Fruit fly (Drosophila melanogaster) whole organism, embryonic: ENCODE measurements around the gene CG6689.
A peak's percentile ranks its signal among the peaks of the same experiment; 100 is the strongest.

Experiments
- CG10462 ChIP-seq: fragments of 200-800 bp; sonication (Bioruptor generic); optimal IDR thresholded peaks from 2 replicates; lab custom pipeline; 2016; ENCODE audit warnings: missing biosample characterization, missing genetic modification characterization
- CG10654 ChIP-seq: fragments of 200-800 bp; sonication (Bioruptor generic); optimal IDR thresholded peaks from 2 replicates; lab custom pipeline; 2016; ENCODE audit warnings: missing biosample characterization, missing genetic modification characterization
- CG1233 ChIP-seq: fragments of 200-800 bp; sonication (Bioruptor generic); optimal IDR thresholded peaks from 4 replicates; lab custom pipeline; 2018; ENCODE audit warnings: missing biosample characterization, mild to moderate bottlenecking, missing genetic modification characterization
- CG14667 ChIP-seq: fragments of 200-800 bp; sonication (Bioruptor generic); IDR thresholded peaks from 2 replicates; pipeline ENCODE4 v1.3.6; 2022; ENCODE audit warnings: missing biosample characterization, missing genetic modification characterization
- CG14860 ChIP-seq: fragments of 200-800 bp; sonication (Bioruptor generic); IDR thresholded peaks from 3 replicates; pipeline ENCODE4 v1.3.6; 2022; ENCODE audit warnings: missing biosample characterization, missing genetic modification characterization; ENCODE audit not compliant: partially characterized antibody
- CG17829 ChIP-seq: fragments of 200-800 bp; optimal IDR thresholded peaks from 2 replicates; lab custom pipeline; 2019; ENCODE audit warnings: missing biosample characterization, mild to moderate bottlenecking, missing genetic modification characterization, moderate library complexity
- CG34224 ChIP-seq: fragments of 200-800 bp; sonication (Bioruptor generic); IDR thresholded peaks from 3 replicates; pipeline ENCODE4 v1.3.6; 2022; ENCODE audit warnings: missing biosample characterization, missing genetic modification characterization; ENCODE audit not compliant: partially characterized antibody
- CG4424 ChIP-seq: fragments of 200-800 bp; sonication (Bioruptor generic); optimal IDR thresholded peaks from 3 replicates; lab custom pipeline; 2016; ENCODE audit warnings: missing biosample characterization, missing genetic modification characterization
- CG7839 ChIP-seq: fragments of 200-800 bp; sonication (Bioruptor generic); optimal IDR thresholded peaks from 3 replicates; lab custom pipeline; 2018; ENCODE audit warnings: missing biosample characterization, mild to moderate bottlenecking, missing genetic modification characterization, moderate library complexity
- CG8281 ChIP-seq: fragments of 200-800 bp; sonication (Bioruptor generic); optimal IDR thresholded peaks from 2 replicates; lab custom pipeline; 2018; ENCODE audit warnings: missing biosample characterization, mild to moderate bottlenecking, missing genetic modification characterization, moderate library complexity
- CG8478 ChIP-seq: fragments of >200 bp; optimal IDR thresholded peaks from 2 replicates; lab custom pipeline; 2018
- CG9609 ChIP-seq: fragments of 200-800 bp; sonication (Bioruptor generic); optimal IDR thresholded peaks from 3 replicates; lab custom pipeline; 2016; ENCODE audit warnings: missing biosample characterization, missing genetic modification characterization
- CTCF ChIP-seq: fragments of 200-800 bp; sonication (Bioruptor generic); optimal IDR thresholded peaks from 2 replicates; lab custom pipeline; 2017; ENCODE audit warnings: missing biosample characterization, mild to moderate bottlenecking, missing genetic modification characterization, moderate library complexity
- Dip2 ChIP-seq: fragments of 200-800 bp; sonication (Bioruptor generic); IDR thresholded peaks from 2 replicates; pipeline ENCODE4 v1.3.6; 2022; ENCODE audit warnings: missing biosample characterization, missing genetic modification characterization
- H15 ChIP-seq: fragments of 200-800 bp; sonication (Bioruptor generic); IDR thresholded peaks from 3 replicates; pipeline ENCODE4 v1.3.6; 2022; ENCODE audit warnings: missing biosample characterization, missing genetic modification characterization
- HLH4C ChIP-seq: fragments of 200-800 bp; sonication (Bioruptor generic); IDR thresholded peaks from 3 replicates; pipeline ENCODE4 v1.3.6; 2022; ENCODE audit warnings: missing biosample characterization, missing genetic modification characterization; ENCODE audit not compliant: partially characterized antibody
- Hr3 ChIP-seq: fragments of 200-800 bp; sonication (Bioruptor generic); optimal IDR thresholded peaks from 3 replicates; lab custom pipeline; 2016; ENCODE audit warnings: missing biosample characterization, missing genetic modification characterization
- Hr51 ChIP-seq, 2 experiments: fragments of 200-800 bp; sonication (Bioruptor generic); optimal IDR thresholded peaks; 2 replicates in 1 of 2; 3 replicates in 1 of 2; lab custom pipeline; 2016 to 2018; ENCODE audit warnings: missing biosample characterization in 2 of 2, missing genetic modification characterization in 2 of 2, mild to moderate bottlenecking in 1 of 2, moderate library complexity in 1 of 2
- MESR4 ChIP-seq: fragments of 200-800 bp; sonication (Bioruptor generic); optimal IDR thresholded peaks from 2 replicates; lab custom pipeline; 2018; ENCODE audit warnings: missing biosample characterization, mild to moderate bottlenecking, missing genetic modification characterization, moderate library complexity
- Meics ChIP-seq: fragments of 200-800 bp; sonication (Bioruptor generic); optimal IDR thresholded peaks from 2 replicates; lab custom pipeline; 2017; ENCODE audit warnings: missing biosample characterization, mild to moderate bottlenecking, missing genetic modification characterization
- Mes4 ChIP-seq: fragments of 200-800 bp; sonication (Bioruptor generic); optimal IDR thresholded peaks from 2 replicates; lab custom pipeline; 2016; ENCODE audit warnings: missing biosample characterization, missing genetic modification characterization
- Mrtf ChIP-seq: fragments of 200-800 bp; sonication (Bioruptor generic); IDR thresholded peaks from 3 replicates; pipeline ENCODE4 v1.3.6; 2022; ENCODE audit warnings: missing biosample characterization, missing genetic modification characterization
- NFAT ChIP-seq: fragments of 200-800 bp; sonication (Bioruptor generic); IDR thresholded peaks from 2 replicates; pipeline ENCODE4 v1.3.6; 2022; ENCODE audit warnings: missing biosample characterization, missing genetic modification characterization
- Nf-YB ChIP-seq: fragments of 200-800 bp; sonication (Bioruptor generic); optimal IDR thresholded peaks from 3 replicates; lab custom pipeline; 2019; ENCODE audit warnings: missing biosample characterization, mild to moderate bottlenecking, missing genetic modification characterization, moderate library complexity
- Poxn ChIP-seq: fragments of 200-800 bp; sonication (Bioruptor generic); IDR thresholded peaks from 2 replicates; pipeline ENCODE4 v1.3.6; 2022; ENCODE audit warnings: missing biosample characterization, missing genetic modification characterization
- Tbp ChIP-seq: fragments of >200 bp; optimal IDR thresholded peaks from 2 replicates; lab custom pipeline; 2018; ENCODE audit warnings: missing biosample characterization, missing genetic modification characterization
- aop ChIP-seq: fragments of 200-800 bp; sonication (Bioruptor generic); IDR thresholded peaks from 2 replicates; pipeline ENCODE4 v1.3.6; 2022; ENCODE audit warnings: missing biosample characterization, missing genetic modification characterization
- az2 ChIP-seq: fragments of 200-800 bp; sonication (Bioruptor generic); optimal IDR thresholded peaks from 3 replicates; lab custom pipeline; 2016; ENCODE audit warnings: missing biosample characterization, missing genetic modification characterization
- bcd ChIP-seq: fragments of 200-800 bp; sonication (Bioruptor generic); optimal IDR thresholded peaks from 2 replicates; lab custom pipeline; 2017; ENCODE audit warnings: missing biosample characterization, mild to moderate bottlenecking, missing genetic modification characterization
- bowl ChIP-seq: fragments of 200-800 bp; sonication (Bioruptor generic); IDR thresholded peaks from 2 replicates; pipeline ENCODE4 v1.3.6; 2022; ENCODE audit warnings: missing biosample characterization, missing genetic modification characterization
- cato ChIP-seq: fragments of 200-800 bp; sonication (Bioruptor generic); optimal IDR thresholded peaks from 2 replicates; lab custom pipeline; 2016; ENCODE audit warnings: missing biosample characterization, missing genetic modification characterization, borderline replicate concordance
- dmrt11E ChIP-seq: fragments of 200-800 bp; sonication (Bioruptor generic); optimal IDR thresholded peaks from 3 replicates; lab custom pipeline; 2018; ENCODE audit warnings: missing biosample characterization, mild to moderate bottlenecking, missing genetic modification characterization, moderate library complexity
- dmrt99B ChIP-seq: fragments of 200-800 bp; sonication (Bioruptor generic); optimal IDR thresholded peaks from 2 replicates; lab custom pipeline; 2018; ENCODE audit warnings: missing biosample characterization, mild to moderate bottlenecking, missing genetic modification characterization, moderate library complexity
- fru ChIP-seq: fragments of >200 bp; optimal IDR thresholded peaks from 2 replicates; lab custom pipeline; 2017
- grn ChIP-seq: fragments of 200-800 bp; sonication (Bioruptor generic); optimal IDR thresholded peaks from 3 replicates; lab custom pipeline; 2017; ENCODE audit warnings: missing biosample characterization, missing genetic modification characterization
- hth ChIP-seq: fragments of >200 bp; optimal IDR thresholded peaks from 2 replicates; lab custom pipeline; 2017; ENCODE audit warnings: inconsistent platforms
- ind ChIP-seq: fragments of 200-800 bp; sonication (Bioruptor generic); optimal IDR thresholded peaks from 3 replicates; lab custom pipeline; 2016; ENCODE audit warnings: missing biosample characterization, missing genetic modification characterization
- inv ChIP-seq: fragments of 200-800 bp; sonication (Bioruptor generic); IDR thresholded peaks from 2 replicates; pipeline ENCODE4 v1.3.6; 2022; ENCODE audit warnings: missing biosample characterization, missing genetic modification characterization; ENCODE audit not compliant: partially characterized antibody
- jigr1 ChIP-seq: fragments of 200-800 bp; sonication (Bioruptor generic); IDR thresholded peaks from 3 replicates; pipeline ENCODE4 v1.3.6; 2022; ENCODE audit warnings: missing biosample characterization, missing genetic modification characterization
- kni ChIP-seq: fragments of 200-800 bp; sonication (Bioruptor generic); optimal IDR thresholded peaks from 3 replicates; lab custom pipeline; 2017; ENCODE audit warnings: mild to moderate bottlenecking, missing biosample characterization, missing genetic modification reagents, missing genetic modification characterization
- lab ChIP-seq: fragments of 200-800 bp; sonication (Bioruptor generic); optimal IDR thresholded peaks from 3 replicates; lab custom pipeline; 2017; ENCODE audit warnings: missing biosample characterization, missing genetic modification characterization, mild to moderate bottlenecking, moderate library complexity, missing genetic modification reagents
- mirr ChIP-seq: fragments of 200-800 bp; sonication (Bioruptor generic); optimal IDR thresholded peaks from 3 replicates; lab custom pipeline; 2018; ENCODE audit warnings: missing biosample characterization, mild to moderate bottlenecking, missing genetic modification characterization
- nmo ChIP-seq: fragments of 200-800 bp; sonication (Bioruptor generic); optimal IDR thresholded peaks from 2 replicates; lab custom pipeline; 2018; ENCODE audit warnings: missing biosample characterization, mild to moderate bottlenecking, missing genetic modification characterization, moderate library complexity
- nom ChIP-seq: fragments of 200-800 bp; sonication (Bioruptor generic); optimal IDR thresholded peaks from 2 replicates; lab custom pipeline; 2017; ENCODE audit warnings: missing biosample characterization, missing genetic modification characterization, mild to moderate bottlenecking, moderate library complexity, missing genetic modification reagents
- prd ChIP-seq, 3 experiments: fragments of >200 bp in 2 of 3; fragments of 200-800 bp in 1 of 3; sonication (Bioruptor generic) in 1 of 3; optimal IDR thresholded peaks in 2 of 3; IDR thresholded peaks in 1 of 3; 2 replicates in 2 of 3; 3 replicates in 1 of 3; pipeline versions ENCODE4 v1.3.6 to Lab custom; 2017 to 2022; ENCODE audit warnings: missing biosample characterization in 1 of 3, missing genetic modification characterization in 1 of 3
- sim ChIP-seq: fragments of 200-800 bp; sonication (Bioruptor generic); IDR thresholded peaks from 2 replicates; pipeline ENCODE4 v1.3.6; 2022; ENCODE audit warnings: missing biosample characterization, missing genetic modification characterization
- slbo ChIP-seq: fragments of 200-800 bp; sonication (Bioruptor generic); IDR thresholded peaks from 2 replicates; pipeline ENCODE4 v1.3.6; 2022; ENCODE audit warnings: missing biosample characterization, missing genetic modification characterization
- so ChIP-seq: fragments of 200-800 bp; sonication (Bioruptor generic); IDR thresholded peaks from 3 replicates; pipeline ENCODE4 v1.3.6; 2022; ENCODE audit warnings: missing biosample characterization, missing genetic modification characterization
- tio ChIP-seq: fragments of 200-800 bp; sonication (Bioruptor generic); optimal IDR thresholded peaks from 2 replicates; lab custom pipeline; 2017; ENCODE audit warnings: missing biosample characterization, missing genetic modification characterization, inconsistent platforms
- vvl ChIP-seq: fragments of 200-800 bp; sonication (Bioruptor generic); IDR thresholded peaks from 2 replicates; pipeline ENCODE4 v1.3.6; 2022; ENCODE audit warnings: missing biosample characterization, missing genetic modification characterization
- wdn ChIP-seq: fragments of 200-800 bp; sonication (Bioruptor generic); IDR thresholded peaks from 2 replicates; pipeline ENCODE4 v1.3.6; 2022; ENCODE audit warnings: missing biosample characterization, missing genetic modification characterization

Gene CG6689

dm6 chr3R:11209801-11210402 is 10.0 kb downstream of the CG6689 start, which contains the start of the genes SdhC and Tctp (continued):
- peak; percentile 94 for TF ChIP-seq MESR4
- peak; percentile 41 for TF ChIP-seq Hr3
- peak; percentile 25; the same call in 1 of the 2 replicates for TF ChIP-seq inv (GFP tag; lab: Robert Waterston, UW)
- no peak for TF ChIP-seq CG8281 (tag; lab: Kevin White, UChicago)
- peak; percentile 23 for TF ChIP-seq CG7839 (tag; lab: Kevin White, UChicago)
- no peak for TF ChIP-seq CG14860
- no peak for TF ChIP-seq HLH4C (GFP tag; lab: Robert Waterston, UW)
- no peak for TF ChIP-seq Mes4 (GFP tag; lab: Kevin White, UChicago)
- TF ChIP-seq aop (GFP tag; lab: Robert Waterston, UW) = no peak
- TF ChIP-seq CG8478 = no peak
- TF ChIP-seq az2 (GFP tag; lab: Kevin White, UChicago) = peak; percentile 46
- no peak for TF ChIP-seq Mrtf (GFP tag; lab: Robert Waterston, UW)
- TF ChIP-seq CG14667 (GFP tag; lab: Robert Waterston, UW) = no peak
- peak; percentile 32; the same call in 1 of the 3 replicates for TF ChIP-seq CG34224 (GFP tag; lab: Robert Waterston, UW)
- TF ChIP-seq CTCF (GFP tag; lab: Kevin White, UChicago) = no peak
- peak; percentile 33; the same call in 1 of the 2 replicates for TF ChIP-seq NFAT
- TF ChIP-seq H15 (GFP tag; lab: Robert Waterston, UW) = no peak
- TF ChIP-seq Poxn (GFP tag; lab: Robert Waterston, UW) = no peak
- TF ChIP-seq grn (GFP tag; lab: Kevin White, UChicago) = no peak
- TF ChIP-seq sim (GFP tag; lab: Robert Waterston, UW) = no peak
- peak; percentile 15 for TF ChIP-seq CG10654
- no peak for TF ChIP-seq cato (GFP tag; lab: Kevin White, UChicago)
- TF ChIP-seq kni (GFP tag; lab: Kevin White, UChicago) = peak; percentile 37
- TF ChIP-seq bcd (GFP tag; lab: Kevin White, UChicago) = peak; percentile 22
- no peak for TF ChIP-seq fru (lab: Kevin White, UChicago)
- 0 out of 2 replicates have a peak, but pooled peaks have one; percentile 34 for TF ChIP-seq vvl
- TF ChIP-seq nom = peak; percentile 73
- TF ChIP-seq Nf-YB (GFP tag; lab: Kevin White, UChicago) = peak; percentile 16
- TF ChIP-seq prd (optimal IDR thresholded peaks at IDR 0.05; lab: Kevin White, UChicago) = no peak
- no peak for TF ChIP-seq prd (GFP tag; IDR thresholded peaks at IDR 0.05; lab: Robert Waterston, UW)
- peak; percentile 27 for TF ChIP-seq mirr (GFP tag; lab: Kevin White, UChicago)
- TF ChIP-seq CG4424 (GFP tag; lab: Kevin White, UChicago) = peak; percentile 46
- TF ChIP-seq Meics (GFP tag; lab: Kevin White, UChicago) = peak; percentile 62
- no peak for TF ChIP-seq wdn
- peak; percentile 37 for TF ChIP-seq ind
- peak; percentile 9 for TF ChIP-seq dmrt99B (tag; lab: Kevin White, UChicago)
- TF ChIP-seq hth (lab: Kevin White, UChicago) = no peak
- 0 out of 3 replicates have a peak, but pooled peaks have one; percentile 45 for TF ChIP-seq so
- TF ChIP-seq slbo (GFP tag; lab: Robert Waterston, UW) = peak; percentile 24; the same call in 1 of the 2 replicates
- no peak for TF ChIP-seq Dip2 (GFP tag; lab: Robert Waterston, UW)
- peak; percentile 17 to 60 for TF ChIP-seq Hr51 (GFP tag; optimal IDR thresholded peaks at IDR 0.05; lab: Kevin White, UChicago)
- TF ChIP-seq CG17829 = peak; percentile 59
- TF ChIP-seq jigr1 (GFP tag; lab: Robert Waterston, UW) = no peak
- TF ChIP-seq Tbp (GFP tag; lab: Kevin White, UChicago) = no peak
- TF ChIP-seq nmo (GFP tag; lab: Kevin White, UChicago) = peak; percentile 72
- TF ChIP-seq CG9609 (GFP tag; lab: Kevin White, UChicago) = no peak
- TF ChIP-seq tio (GFP tag; lab: Kevin White, UChicago) = no peak
- TF ChIP-seq lab (GFP tag; lab: Kevin White, UChicago) = peak; percentile 41
- TF ChIP-seq dmrt11E = peak; percentile 47
- peak; percentile 13 for TF ChIP-seq CG1233 (GFP tag; lab: Kevin White, UChicago)
- TF ChIP-seq CG10462 = peak; percentile 39
- TF ChIP-seq bowl (GFP tag; lab: Robert Waterston, UW) = no peak
